Worm (Caenorhabditis elegans): Measurements from ENCODE around the gene D1086.9.

- TF ChIP-seq ama-1 (optimal IDR thresholded peaks at IDR 0.05) (no peak), unc-62 (GFP tag; optimal IDR thresholded peaks at IDR 0.05) (no peak), lin-13 (GFP tag; optimal IDR thresholded peaks at IDR 0.05) (no peak), ztf-11 (tag; optimal IDR thresholded peaks at IDR 0.05) (no peak), mdl-1 (tag; optimal IDR thresholded peaks at IDR 0.05) (no peak), unc-39 (tag; optimal IDR thresholded peaks at IDR 0.05) (no peak), nhr-11 (tag; optimal IDR thresholded peaks at IDR 0.05) (no peak), blmp-1 (tag; optimal IDR thresholded peaks at IDR 0.05; ENCODE audit: insufficient read depth) (no peak), snpc-4 (tag; optimal IDR thresholded peaks at IDR 0.05) (no peak), nhr-25 (tag; optimal IDR thresholded peaks at IDR 0.05) (no peak), elt-1 (tag; optimal IDR thresholded peaks at IDR 0.05) (no peak), nhr-6 (tag; optimal IDR thresholded peaks at IDR 0.05) (no peak)
Measured at ce11 chrV:14110042-14110441, 6.0 kb downstream of the D1086.9 start, which contains the start of gene H39E23.2.
